Worm (Caenorhabditis elegans) whole organism, L2 larva: Measurements from ENCODE around the gene rpb-11.

Source experiments
- C34F6.9 ChIP-seq: fragments of 150-350 bp; optimal IDR thresholded peaks from 2 replicates; lab custom pipeline; 2014; ENCODE audit warnings: missing biosample characterization, missing genetic modification characterization
- F13H6.1 ChIP-seq: sonication (generic microtip); optimal IDR thresholded peaks from 2 replicates; lab custom pipeline; 2016; ENCODE audit warnings: missing genetic modification characterization, missing compliant biosample characterization
- R02D3.7 ChIP-seq: fragments of 150-350 bp; optimal IDR thresholded peaks from 2 replicates; lab custom pipeline; 2014; ENCODE audit warnings: missing biosample characterization, missing genetic modification characterization
- Y55F3AM.14 ChIP-seq: fragments of 200-800 bp; sonication (Bioruptor generic); optimal IDR thresholded peaks from 2 replicates; lab custom pipeline; 2018; ENCODE audit warnings: mild to moderate bottlenecking, missing genetic modification characterization, missing compliant biosample characterization
- ZK546.5 ChIP-seq: sonication (generic microtip); optimal IDR thresholded peaks from 2 replicates; lab custom pipeline; 2017; ENCODE audit warnings: missing biosample characterization, missing genetic modification characterization
- alr-1 ChIP-seq: fragments of 150-350 bp; optimal IDR thresholded peaks from 2 replicates; lab custom pipeline; 2014; ENCODE audit warnings: missing biosample characterization, missing genetic modification characterization
- aly-2 ChIP-seq: fragments of 150-350 bp; optimal IDR thresholded peaks from 2 replicates; lab custom pipeline; 2014; ENCODE audit warnings: missing biosample characterization, missing genetic modification characterization
- ama-1 ChIP-seq: fragments of 150-350 bp; optimal IDR thresholded peaks from 2 replicates; lab custom pipeline; 2018; ENCODE audit warnings: inconsistent platforms
- blmp-1 ChIP-seq: sonication (generic microtip); optimal IDR thresholded peaks from 2 replicates; lab custom pipeline; 2017; ENCODE audit warnings: missing genetic modification characterization, mild to moderate bottlenecking, missing compliant biosample characterization, antibody characterized with exemption, moderate library complexity; ENCODE audit not compliant: insufficient read depth
- ceh-16 ChIP-seq: fragments of 150-350 bp; optimal IDR thresholded peaks from 2 replicates; lab custom pipeline; 2014; ENCODE audit warnings: missing biosample characterization, missing genetic modification characterization
- crh-2 ChIP-seq: sonication (generic microtip); optimal IDR thresholded peaks from 2 replicates; lab custom pipeline; 2017; ENCODE audit warnings: missing biosample characterization, missing genetic modification characterization
- dmd-4 ChIP-seq: sonication (generic microtip); optimal IDR thresholded peaks from 2 replicates; lab custom pipeline; 2017; ENCODE audit warnings: missing biosample characterization, missing genetic modification characterization
- egl-27 ChIP-seq: sonication (generic microtip); optimal IDR thresholded peaks from 3 replicates; lab custom pipeline; 2017; ENCODE audit warnings: missing biosample characterization, missing genetic modification reagents, missing genetic modification characterization
- elt-3 ChIP-seq: sonication (generic microtip); optimal IDR thresholded peaks from 2 replicates; lab custom pipeline; 2017; ENCODE audit warnings: missing biosample characterization, missing genetic modification characterization
- fos-1 ChIP-seq: fragments of 150-350 bp; optimal IDR thresholded peaks from 2 replicates; lab custom pipeline; 2014; ENCODE audit warnings: missing biosample characterization, missing genetic modification characterization
- gmeb-1 ChIP-seq: fragments of 150-350 bp; optimal IDR thresholded peaks from 2 replicates; lab custom pipeline; 2014; ENCODE audit warnings: missing biosample characterization, missing genetic modification characterization
- lin-11 ChIP-seq: fragments of 150-350 bp; sonication (generic microtip); optimal IDR thresholded peaks from 2 replicates; lab custom pipeline; 2014; ENCODE audit warnings: missing biosample characterization, missing genetic modification characterization, inconsistent platforms, mixed read lengths
- lin-13 ChIP-seq: fragments of 150-350 bp; optimal IDR thresholded peaks from 2 replicates; lab custom pipeline; 2014; ENCODE audit warnings: missing biosample characterization, missing genetic modification reagents, missing genetic modification characterization
- lsy-2 ChIP-seq, 2 experiments: fragments of 150-350 bp in 1 of 2; sonication (generic microtip) in 1 of 2; optimal IDR thresholded peaks; 2 replicates each; lab custom pipeline; 2014 to 2017; ENCODE audit warnings: missing biosample characterization in 2 of 2, missing genetic modification characterization in 2 of 2
- mdl-1 ChIP-seq, 2 experiments: fragments of 150-350 bp in 1 of 2; sonication (generic microtip) in 1 of 2; optimal IDR thresholded peaks; 2 replicates each; lab custom pipeline; 2017; ENCODE audit warnings: missing biosample characterization in 2 of 2, missing genetic modification characterization in 2 of 2
- nhr-12 ChIP-seq: fragments of 150-350 bp; optimal IDR thresholded peaks from 2 replicates; lab custom pipeline; 2014; ENCODE audit warnings: missing biosample characterization, missing genetic modification characterization
- nhr-129 ChIP-seq: fragments of 150-350 bp; optimal IDR thresholded peaks from 2 replicates; lab custom pipeline; 2014; ENCODE audit warnings: missing biosample characterization, missing genetic modification characterization
- nhr-23 ChIP-seq: fragments of 150-350 bp; optimal IDR thresholded peaks from 2 replicates; lab custom pipeline; 2014; ENCODE audit warnings: missing biosample characterization, missing genetic modification reagents, missing genetic modification characterization
- nhr-237 ChIP-seq: fragments of 150-350 bp; optimal IDR thresholded peaks from 2 replicates; lab custom pipeline; 2014; ENCODE audit warnings: missing biosample characterization, missing genetic modification characterization
- nhr-25 ChIP-seq: fragments of 150-350 bp; sonication (generic microtip); optimal IDR thresholded peaks from 3 replicates; lab custom pipeline; 2014; ENCODE audit warnings: missing biosample characterization, missing genetic modification characterization
- nhr-77 ChIP-seq: fragments of 150-350 bp; optimal IDR thresholded peaks from 2 replicates; lab custom pipeline; 2014; ENCODE audit warnings: missing biosample characterization, missing genetic modification characterization
- peb-1 ChIP-seq: fragments of 150-350 bp; optimal IDR thresholded peaks from 2 replicates; lab custom pipeline; 2014; ENCODE audit warnings: missing biosample characterization, missing genetic modification characterization
- sem-4 ChIP-seq: fragments of 150-350 bp; optimal IDR thresholded peaks from 2 replicates; lab custom pipeline; 2014; ENCODE audit warnings: missing biosample characterization, missing genetic modification reagents, missing genetic modification characterization
- skn-1 ChIP-seq: sonication (generic microtip); optimal IDR thresholded peaks from 2 replicates; lab custom pipeline; 2017; ENCODE audit warnings: missing biosample characterization, missing genetic modification characterization
- sma-3 ChIP-seq: sonication (generic microtip); optimal IDR thresholded peaks from 2 replicates; lab custom pipeline; 2016; ENCODE audit warnings: missing genetic modification reagents, missing genetic modification characterization, missing compliant biosample characterization
- snpc-4 ChIP-seq: fragments of 150-350 bp; optimal IDR thresholded peaks from 2 replicates; lab custom pipeline; 2014; ENCODE audit warnings: missing biosample characterization, missing genetic modification characterization
- unc-39 ChIP-seq: fragments of 150-350 bp; optimal IDR thresholded peaks from 2 replicates; lab custom pipeline; 2014; ENCODE audit warnings: missing biosample characterization, missing genetic modification characterization
- unc-55 ChIP-seq: fragments of 150-350 bp; sonication (generic microtip); optimal IDR thresholded peaks from 3 replicates; lab custom pipeline; 2014; ENCODE audit warnings: missing biosample characterization, missing genetic modification reagents, missing genetic modification characterization
- unc-62 ChIP-seq: fragments of 150-350 bp; optimal IDR thresholded peaks from 2 replicates; lab custom pipeline; 2014; ENCODE audit warnings: missing biosample characterization, missing genetic modification reagents, missing genetic modification characterization
- zag-1 ChIP-seq: fragments of 150-350 bp; optimal IDR thresholded peaks from 2 replicates; lab custom pipeline; 2014; ENCODE audit warnings: missing biosample characterization, missing genetic modification characterization
- ztf-1 ChIP-seq: fragments of 200-800 bp; sonication (Bioruptor generic); conservative IDR thresholded peaks from 2 replicates; pipeline ENCODE4 v1.3.6; 2022; ENCODE audit warnings: missing genetic modification characterization, missing compliant biosample characterization
- ztf-11 ChIP-seq: sonication (generic microtip); optimal IDR thresholded peaks from 2 replicates; lab custom pipeline; 2017; ENCODE audit warnings: missing biosample characterization, missing genetic modification characterization
- ztf-4 ChIP-seq: fragments of 150-350 bp; optimal IDR thresholded peaks from 2 replicates; lab custom pipeline; 2014; ENCODE audit warnings: missing biosample characterization, missing genetic modification characterization

rpb-11 gene

DNA sequence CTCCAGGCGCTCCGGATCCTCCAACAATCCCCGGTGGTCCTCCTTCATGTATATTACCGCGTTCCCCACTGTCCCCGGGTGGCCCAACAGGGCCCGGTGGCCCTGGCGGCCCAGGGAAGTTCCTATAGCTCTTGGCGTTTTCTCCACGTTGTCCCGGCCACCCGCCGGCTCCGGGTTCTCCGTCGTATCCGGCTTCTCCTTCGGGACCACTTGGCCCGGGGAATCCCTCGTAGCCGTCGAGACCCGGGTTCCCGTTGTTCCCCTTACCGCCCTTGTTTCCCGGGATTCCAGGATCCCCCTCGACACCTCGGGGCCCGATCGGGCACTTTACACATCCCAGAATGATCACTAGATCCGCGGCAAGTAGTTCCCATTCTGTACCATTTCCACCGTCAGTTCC lies 31.3 kb downstream of the rpb-11 start:
- no peak for TF ChIP-seq zag-1 (tag; lab: Kevin White, UChicago)
- no peak for TF ChIP-seq Y55F3AM.14 (GFP tag; lab: Kevin White, UChicago)
- no peak for TF ChIP-seq ztf-1 (GFP tag; lab: Robert Waterston, UW)
- no peak for TF ChIP-seq fos-1 (tag; lab: Kevin White, UChicago)
- TF ChIP-seq ztf-4 (tag; lab: Kevin White, UChicago) = no peak

DNA sequence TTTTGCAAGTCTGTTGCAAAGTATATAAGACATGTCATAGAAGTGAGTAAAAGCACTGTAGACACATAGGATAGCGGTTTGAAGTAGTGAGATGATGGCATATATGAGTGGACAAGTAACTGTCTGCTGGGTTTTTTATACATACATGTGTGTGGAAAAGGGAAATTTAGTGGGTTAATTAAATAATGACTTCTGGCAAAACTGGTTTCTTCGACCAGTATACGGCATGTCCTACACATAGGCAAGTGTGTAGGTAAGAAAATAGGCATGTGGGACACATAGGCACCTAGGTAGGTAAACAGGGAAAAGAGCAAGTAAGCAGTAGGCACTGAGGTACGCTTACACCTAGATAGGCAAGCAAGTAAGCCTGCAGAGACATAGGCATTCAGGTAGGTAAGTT lies 34.7 kb downstream of the rpb-11 start, which contains the start of gene col-87:
Gene col-87 (minus strand): TSS at position 101 of the 400 bp plus-strand sequence.
- no peak for TF ChIP-seq skn-1 (tag; lab: Kevin White, UChicago)
- no peak for TF ChIP-seq nhr-12
- TF ChIP-seq unc-39 (tag; lab: Kevin White, UChicago) = no peak
- no peak for TF ChIP-seq nhr-25
- TF ChIP-seq F13H6.1 (tag; lab: Kevin White, UChicago) = no peak
- TF ChIP-seq ceh-16 (tag; lab: Kevin White, UChicago) = no peak
- no peak for TF ChIP-seq sem-4 (tag; lab: Kevin White, UChicago)
- no peak for TF ChIP-seq peb-1 (tag; lab: Kevin White, UChicago)
- no peak for TF ChIP-seq ztf-1 (GFP tag; lab: Robert Waterston, UW)
- no peak for TF ChIP-seq blmp-1
- no peak for TF ChIP-seq nhr-77 (tag; lab: Kevin White, UChicago)
- no peak for TF ChIP-seq gmeb-1
- no peak for TF ChIP-seq ama-1
- TF ChIP-seq mdl-1 (tag; optimal IDR thresholded peaks at IDR 0.05; lab: Kevin White, UChicago) = no peak
- TF ChIP-seq C34F6.9 (tag; lab: Kevin White, UChicago) = no peak
- no peak for TF ChIP-seq alr-1 (tag; lab: Kevin White, UChicago)
- TF ChIP-seq nhr-23 (tag; lab: Kevin White, UChicago) = no peak
- TF ChIP-seq ZK546.5 (tag; lab: Kevin White, UChicago) = no peak
- TF ChIP-seq snpc-4 = no peak
- no peak for TF ChIP-seq nhr-129 (tag; lab: Kevin White, UChicago)

DNA sequence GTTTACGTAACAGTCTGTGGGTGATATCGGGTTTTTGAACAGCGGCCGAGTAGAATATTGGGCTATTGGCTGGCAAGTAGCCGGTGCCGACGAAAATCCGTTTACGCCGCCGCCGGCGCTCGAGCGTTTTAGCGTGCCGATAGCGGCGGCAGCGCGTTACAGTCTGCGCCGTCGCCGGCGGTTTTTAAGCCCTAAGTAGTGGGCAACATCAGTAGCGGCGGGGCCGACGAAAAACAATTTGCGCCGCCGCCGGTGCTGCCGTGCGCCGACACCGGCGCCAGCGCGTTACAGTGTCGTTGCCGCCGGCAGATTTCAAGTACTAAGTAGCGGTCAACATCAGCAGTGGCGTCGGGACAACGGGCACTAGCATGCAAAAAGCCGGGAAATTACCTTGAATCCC lies 36.0 kb downstream of the rpb-11 start:
- no peak for TF ChIP-seq R02D3.7 (tag; lab: Kevin White, UChicago)
- no peak for TF ChIP-seq nhr-237 (tag; lab: Kevin White, UChicago)
- TF ChIP-seq nhr-12 = no peak
- TF ChIP-seq nhr-77 (tag; lab: Kevin White, UChicago) = no peak
- no peak for TF ChIP-seq unc-55 (GFP tag; lab: Kevin White, UChicago)
- TF ChIP-seq nhr-129 (tag; lab: Kevin White, UChicago) = no peak
- no peak for TF ChIP-seq lin-11
- TF ChIP-seq, all 48 proteins: peak for 0

DNA sequence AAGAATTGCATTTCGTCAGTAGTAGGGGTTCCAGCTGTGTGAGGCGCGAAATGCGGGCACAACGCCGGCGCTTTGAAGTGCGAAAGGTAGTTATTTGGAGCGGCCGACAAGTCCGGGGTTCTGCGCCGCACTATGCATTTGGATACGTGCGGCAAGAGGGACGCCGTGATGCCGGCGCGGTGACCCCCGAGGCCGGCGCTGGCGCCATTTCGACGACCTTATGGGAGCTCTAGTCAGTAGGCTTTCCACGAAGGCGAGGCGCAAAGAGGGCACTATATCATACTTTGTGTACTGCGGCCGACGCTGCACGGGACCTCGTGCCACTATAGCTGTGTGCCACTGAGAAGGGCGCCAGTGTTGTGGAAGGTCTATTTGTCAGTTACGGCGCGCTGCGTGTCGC lies 36.9 kb downstream of the rpb-11 start:
- TF ChIP-seq sma-3 (GFP tag; lab: Kevin White, UChicago) = no peak
- no peak for TF ChIP-seq lin-11
- no peak for TF ChIP-seq ceh-16 (tag; lab: Kevin White, UChicago)
- no peak for TF ChIP-seq gmeb-1
- no peak for TF ChIP-seq ZK546.5 (tag; lab: Kevin White, UChicago)
- no peak for TF ChIP-seq peb-1 (tag; lab: Kevin White, UChicago)
- TF ChIP-seq nhr-77 (tag; lab: Kevin White, UChicago) = no peak
- no peak for TF ChIP-seq lsy-2 (tag; optimal IDR thresholded peaks at IDR 0.05; lab: Kevin White, UChicago)
- no peak for TF ChIP-seq egl-27 (tag; lab: Kevin White, UChicago)
- no peak for TF ChIP-seq F13H6.1 (tag; lab: Kevin White, UChicago)
- no peak for TF ChIP-seq unc-62 (GFP tag; lab: Kevin White, UChicago)
- no peak for TF ChIP-seq skn-1 (tag; lab: Kevin White, UChicago)
- TF ChIP-seq C34F6.9 (tag; lab: Kevin White, UChicago) = no peak
- TF ChIP-seq crh-2 (tag; lab: Kevin White, UChicago) = no peak

DNA sequence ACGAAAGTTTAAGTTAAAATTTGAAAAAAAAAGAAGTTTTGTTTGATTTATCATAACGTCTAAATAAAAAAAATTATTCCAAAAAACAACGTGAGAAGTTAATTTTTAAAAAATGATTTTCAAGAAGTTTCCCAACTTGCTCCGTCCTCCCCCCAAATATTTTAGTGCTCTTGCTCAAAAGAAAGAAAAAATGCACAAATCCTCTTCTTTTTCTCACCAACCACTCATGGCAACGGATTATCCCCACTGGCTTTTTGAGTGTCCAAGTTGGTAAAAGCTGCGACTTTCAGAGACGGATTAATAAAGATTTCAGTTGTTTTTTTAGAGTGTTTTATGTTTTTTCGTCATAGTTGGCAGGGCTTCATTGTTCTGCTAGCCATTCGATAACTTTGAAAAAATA lies 37.6 kb downstream of the rpb-11 start, which contains the start of gene Y39G8C.2:
Gene Y39G8C.2 (minus strand): TSS at position 101 of the 400 bp plus-strand sequence.
- TF ChIP-seq elt-3 (no peak), lin-13 (GFP tag; lab: Kevin White, UChicago) (no peak), dmd-4 (tag; lab: Kevin White, UChicago) (no peak), R02D3.7 (tag; lab: Kevin White, UChicago) (no peak), aly-2 (no peak), snpc-4 (no peak), zag-1 (tag; lab: Kevin White, UChicago) (no peak), F13H6.1 (tag; lab: Kevin White, UChicago) (no peak), ztf-11 (no peak), alr-1 (tag; lab: Kevin White, UChicago) (no peak), blmp-1 (no peak), sma-3 (GFP tag; lab: Kevin White, UChicago) (no peak)
